Fruit fly (Drosophila melanogaster): ENCODE data around the gene Arl1.

Arl1 gene

dm6 chr3L:15954784-15955427 lies 28.0 kb upstream of the Arl1 start, which contains the start of the genes Pka-C3 and GXIVsPLA2 (continued):
- no peak for TF ChIP-seq CG10959 (GFP tag; IDR thresholded peaks at IDR 0.05)
- TF ChIP-seq CG15073 (GFP tag; optimal IDR thresholded peaks at IDR 0.05): no peak
- TF ChIP-seq crol (GFP tag; IDR thresholded peaks at IDR 0.05): no peak
- TF ChIP-seq CG4328 (GFP tag; optimal IDR thresholded peaks at IDR 0.05): no peak
- TF ChIP-seq Taf1 (GFP tag; IDR thresholded peaks at IDR 0.05): no peak
- no peak for TF ChIP-seq Fer2 (tag; optimal IDR thresholded peaks at IDR 0.05)
- TF ChIP-seq CG8089 (GFP tag; optimal IDR thresholded peaks at IDR 0.05): no peak
- no peak for TF ChIP-seq CG3726 (GFP tag; IDR thresholded peaks at IDR 0.05)
- no peak for TF ChIP-seq CG17385 (GFP tag; optimal IDR thresholded peaks at IDR 0.05)
- TF ChIP-seq CG2120 (GFP tag; optimal IDR thresholded peaks at IDR 0.05): no peak
- TF ChIP-seq crc (GFP tag; optimal IDR thresholded peaks at IDR 0.05): no peak
- peak; percentile 33 for TF ChIP-seq CG4617 (GFP tag; optimal IDR thresholded peaks at IDR 0.05; ENCODE audit: borderline replicate concordance)
- TF ChIP-seq CG12155 (GFP tag; optimal IDR thresholded peaks at IDR 0.05): no peak
- TF ChIP-seq Awh (GFP tag; IDR thresholded peaks at IDR 0.05): no peak
- no peak for TF ChIP-seq grn (GFP tag; optimal IDR thresholded peaks at IDR 0.05)
- no peak for TF ChIP-seq seq (GFP tag; IDR thresholded peaks at IDR 0.05)
- TF ChIP-seq emc (GFP tag; optimal IDR thresholded peaks at IDR 0.05): no peak
- TF ChIP-seq sr (GFP tag; IDR thresholded peaks at IDR 0.05): no peak
- TF ChIP-seq hkb (optimal IDR thresholded peaks at IDR 0.05): no peak
- no peak for TF ChIP-seq hkb (GFP tag; IDR thresholded peaks at IDR 0.05)
- TF ChIP-seq Antp (GFP tag; optimal IDR thresholded peaks at IDR 0.05): no peak
- no peak for TF ChIP-seq exex (tag; optimal IDR thresholded peaks at IDR 0.05)
- TF ChIP-seq gce (GFP tag; IDR thresholded peaks at IDR 0.05): no peak
- TF ChIP-seq CG12071 (GFP tag; optimal IDR thresholded peaks at IDR 0.05): no peak
- TF ChIP-seq NfI (GFP tag; optimal IDR thresholded peaks at IDR 0.05): no peak
- TF ChIP-seq eyg (GFP tag; optimal IDR thresholded peaks at IDR 0.05): no peak
- no peak for TF ChIP-seq fd96Cb (tag; optimal IDR thresholded peaks at IDR 0.05)
- TF ChIP-seq CG4404 (GFP tag; IDR thresholded peaks at IDR 0.05): no peak
- no peak for TF ChIP-seq stc (GFP tag; IDR thresholded peaks at IDR 0.05)
- TF ChIP-seq nom (GFP tag; optimal IDR thresholded peaks at IDR 0.05): no peak
- no peak for TF ChIP-seq CG43689 (GFP tag; IDR thresholded peaks at IDR 0.05)
- no peak for TF ChIP-seq CG7786 (GFP tag; optimal IDR thresholded peaks at IDR 0.05)
- no peak for TF ChIP-seq HmgD (GFP tag; optimal IDR thresholded peaks at IDR 0.05)
- TF ChIP-seq CG9437 (GFP tag; optimal IDR thresholded peaks at IDR 0.05): no peak
- no peak for TF ChIP-seq CG11456 (GFP tag; IDR thresholded peaks at IDR 0.05)
- no peak for TF ChIP-seq CG11085 (GFP tag; IDR thresholded peaks at IDR 0.05)
- no peak for TF ChIP-seq MTF-1 (GFP tag; optimal IDR thresholded peaks at IDR 0.05; ENCODE audit: borderline replicate concordance)
- no peak for TF ChIP-seq B-H1 (GFP tag; IDR thresholded peaks at IDR 0.05)
- no peak for TF ChIP-seq kay (GFP tag; optimal IDR thresholded peaks at IDR 0.05)
- no peak for TF ChIP-seq CG10274 (GFP tag; optimal IDR thresholded peaks at IDR 0.05)
- TF ChIP-seq gem (tag; optimal IDR thresholded peaks at IDR 0.05): peak; percentile 29
- TF ChIP-seq CG7271 (tag; optimal IDR thresholded peaks at IDR 0.05): no peak
- TF ChIP-seq CG15269 (tag; optimal IDR thresholded peaks at IDR 0.05): no peak
- TF ChIP-seq fru (optimal IDR thresholded peaks at IDR 0.05): no peak
- no peak for TF ChIP-seq hbn (GFP tag; IDR thresholded peaks at IDR 0.05; ENCODE audit: partially characterized antibody)
- TF ChIP-seq CG1832 (GFP tag; optimal IDR thresholded peaks at IDR 0.05): no peak
- no peak for TF ChIP-seq ara (GFP tag; IDR thresholded peaks at IDR 0.05)
- TF ChIP-seq eve (GFP tag; optimal IDR thresholded peaks at IDR 0.05): no peak
- no peak for TF ChIP-seq CG13296 (GFP tag; optimal IDR thresholded peaks at IDR 0.05)
- TF ChIP-seq fd64A (GFP tag; optimal IDR thresholded peaks at IDR 0.05): no peak
- no peak for TF ChIP-seq Sry-δ (GFP tag; optimal IDR thresholded peaks at IDR 0.05)
- TF ChIP-seq org-1 (GFP tag; optimal IDR thresholded peaks at IDR 0.05): no peak
